Worm (Caenorhabditis elegans) whole organism, young adult: ENCODE data around the gene obr-1.

Experiments used
- B0261.1 ChIP-seq: sonication (generic microtip); optimal IDR thresholded peaks from 2 replicates; lab custom pipeline; 2016; ENCODE audit warnings: mild to moderate bottlenecking, missing genetic modification characterization, moderate library complexity, missing compliant biosample characterization
- B0336.3 ChIP-seq: fragments of 200-800 bp; sonication (Bioruptor generic); IDR thresholded peaks from 2 replicates; pipeline ENCODE4 v1.3.6; 2022; ENCODE audit warnings: missing genetic modification characterization, missing compliant biosample characterization
- K12H6.12 ChIP-seq: fragments of 200-800 bp; sonication (Bioruptor generic); optimal IDR thresholded peaks from 2 replicates; lab custom pipeline; 2018; ENCODE audit warnings: mild to moderate bottlenecking, missing genetic modification characterization, missing compliant biosample characterization
- Y56A3A.18 ChIP-seq: fragments of 200-800 bp; sonication (Bioruptor generic); IDR thresholded peaks from 2 replicates; pipeline ENCODE4 v1.3.6; 2022; ENCODE audit warnings: missing genetic modification reagents, missing genetic modification characterization, missing compliant biosample characterization
- Y95B8A.8 ChIP-seq: fragments of 200-800 bp; sonication (Bioruptor generic); IDR thresholded peaks from 2 replicates; pipeline ENCODE4 v1.3.6; 2022; ENCODE audit warnings: missing genetic modification reagents, missing genetic modification characterization, missing compliant biosample characterization
- ZK185.1 ChIP-seq: sonication (generic microtip); optimal IDR thresholded peaks from 2 replicates; lab custom pipeline; 2016; ENCODE audit warnings: mild to moderate bottlenecking, missing genetic modification characterization, missing compliant biosample characterization; ENCODE audit not compliant: poor library complexity, severe bottlenecking
- ama-1 ChIP-seq, 3 experiments: fragments of 150-350 bp in 1 of 3; sonication (generic microtip) in 2 of 3; optimal IDR thresholded peaks; 2 replicates each; lab custom pipeline; 2014 to 2018; ENCODE audit warnings: missing biosample characterization in 2 of 3, missing genetic modification characterization in 2 of 3, missing genetic modification reagents in 2 of 3
- aptf-2 ChIP-seq: fragments of 200-800 bp; sonication (Bioruptor generic); conservative IDR thresholded peaks from 2 replicates; pipeline ENCODE4 v1.3.6; 2022; ENCODE audit warnings: missing genetic modification reagents, missing genetic modification characterization, missing compliant biosample characterization
- aptf-3 ChIP-seq: fragments of 200-800 bp; sonication (Bioruptor generic); IDR thresholded peaks from 2 replicates; pipeline ENCODE4 v1.3.6; 2022; ENCODE audit warnings: missing genetic modification characterization, missing compliant biosample characterization
- atf-7 ChIP-seq: sonication (generic microtip); optimal IDR thresholded peaks from 2 replicates; lab custom pipeline; 2017; ENCODE audit warnings: mild to moderate bottlenecking, missing genetic modification characterization, missing compliant biosample characterization
- attf-3 ChIP-seq: fragments of 200-800 bp; sonication (Bioruptor generic); conservative IDR thresholded peaks from 2 replicates; pipeline ENCODE4 v1.3.6; 2022; ENCODE audit warnings: missing genetic modification reagents, missing genetic modification characterization, missing compliant biosample characterization
- attf-5 ChIP-seq: fragments of 200-800 bp; sonication (Bioruptor generic); optimal IDR thresholded peaks from 2 replicates; lab custom pipeline; 2018; ENCODE audit warnings: mild to moderate bottlenecking, missing genetic modification characterization, missing compliant biosample characterization
- cebp-1 ChIP-seq, 2 experiments: fragments of 200-800 bp in 1 of 2; sonication (Bioruptor generic) in 1 of 2; sonication (generic microtip) in 1 of 2; IDR thresholded peaks in 1 of 2; optimal IDR thresholded peaks in 1 of 2; 2 replicates each; pipeline versions ENCODE4 v1.3.6 to Lab custom; 2017 to 2022; ENCODE audit warnings: missing compliant biosample characterization in 2 of 2, missing genetic modification characterization in 2 of 2, mild to moderate bottlenecking in 1 of 2, missing genetic modification reagents in 1 of 2, moderate library complexity in 1 of 2
- cebp-2 ChIP-seq: fragments of 200-800 bp; sonication (Bioruptor generic); IDR thresholded peaks from 2 replicates; pipeline ENCODE4 v1.3.6; 2022; ENCODE audit warnings: missing genetic modification characterization, missing compliant biosample characterization
- die-1 ChIP-seq: sonication (generic microtip); optimal IDR thresholded peaks from 2 replicates; lab custom pipeline; 2016; ENCODE audit warnings: missing genotype, mild to moderate bottlenecking, missing genetic modification characterization, missing compliant biosample characterization
- dpl-1 ChIP-seq: fragments of 150-350 bp; optimal IDR thresholded peaks from 2 replicates; lab custom pipeline; 2014; ENCODE audit warnings: missing biosample characterization, missing genetic modification reagents, missing genetic modification characterization
- efl-1 ChIP-seq: fragments of 150-350 bp; optimal IDR thresholded peaks from 2 replicates; lab custom pipeline; 2014; ENCODE audit warnings: missing biosample characterization, missing genetic modification reagents, missing genetic modification characterization
- egl-44 ChIP-seq: fragments of 200-800 bp; sonication (Bioruptor generic); IDR thresholded peaks from 2 replicates; pipeline ENCODE4 v1.3.6; 2022; ENCODE audit warnings: missing genetic modification reagents, missing genetic modification characterization, missing compliant biosample characterization
- ekl-4 ChIP-seq: fragments of 200-800 bp; sonication (Bioruptor generic); IDR thresholded peaks from 2 replicates; pipeline ENCODE4 v1.3.6; 2022; ENCODE audit warnings: missing genetic modification reagents, missing genetic modification characterization, missing compliant biosample characterization
- ets-4 ChIP-seq: fragments of 200-800 bp; sonication (Bioruptor generic); optimal IDR thresholded peaks from 2 replicates; lab custom pipeline; 2018; ENCODE audit warnings: mild to moderate bottlenecking, missing genetic modification characterization, missing compliant biosample characterization
- hlh-12 ChIP-seq: sonication (generic microtip); optimal IDR thresholded peaks from 2 replicates; lab custom pipeline; 2016; ENCODE audit warnings: missing genetic modification characterization, missing compliant biosample characterization
- hmg-1.2 ChIP-seq: fragments of 200-800 bp; sonication (Bioruptor generic); IDR thresholded peaks from 2 replicates; pipeline ENCODE4 v1.3.6; 2022; ENCODE audit warnings: missing genetic modification reagents, missing genetic modification characterization, missing compliant biosample characterization
- let-607 ChIP-seq, 2 experiments: fragments of 200-800 bp in 1 of 2; sonication (Bioruptor generic) in 1 of 2; sonication (generic microtip) in 1 of 2; optimal IDR thresholded peaks; 2 replicates each; lab custom pipeline; 2016 to 2018; ENCODE audit warnings: mild to moderate bottlenecking in 2 of 2, missing compliant biosample characterization in 2 of 2, missing genetic modification characterization in 2 of 2, moderate library complexity in 2 of 2, missing genotype in 1 of 2
- lin-40 ChIP-seq: sonication (generic microtip); optimal IDR thresholded peaks from 2 replicates; lab custom pipeline; 2016; ENCODE audit warnings: missing genetic modification characterization, mild to moderate bottlenecking, missing compliant biosample characterization, missing genotype, missing genetic modification reagents
- madf-10 ChIP-seq: sonication (generic microtip); optimal IDR thresholded peaks from 2 replicates; lab custom pipeline; 2016; ENCODE audit warnings: mild to moderate bottlenecking, missing genetic modification characterization, missing compliant biosample characterization
- mes-4 ChIP-seq: sonication (generic microtip); optimal IDR thresholded peaks from 2 replicates; lab custom pipeline; 2016; ENCODE audit warnings: missing genotype, missing genetic modification characterization, missing compliant biosample characterization
- nfyb-1 ChIP-seq: fragments of 200-800 bp; sonication (Bioruptor generic); IDR thresholded peaks from 2 replicates; pipeline ENCODE4 v1.3.6; 2022; ENCODE audit warnings: missing genetic modification reagents, missing genetic modification characterization, missing compliant biosample characterization
- nhr-120 ChIP-seq: fragments of 200-800 bp; sonication (Bioruptor generic); IDR thresholded peaks from 2 replicates; pipeline ENCODE4 v1.3.6; 2022; ENCODE audit warnings: missing genetic modification characterization, missing compliant biosample characterization
- nhr-80 ChIP-seq: sonication (generic microtip); optimal IDR thresholded peaks from 2 replicates; lab custom pipeline; 2016; ENCODE audit warnings: missing genetic modification characterization, missing compliant biosample characterization
- nhr-90 ChIP-seq: sonication (generic microtip); optimal IDR thresholded peaks from 2 replicates; lab custom pipeline; 2016; ENCODE audit warnings: missing genotype, mild to moderate bottlenecking, missing genetic modification characterization, missing compliant biosample characterization
- repo-1 ChIP-seq: sonication (generic microtip); optimal IDR thresholded peaks from 2 replicates; lab custom pipeline; 2017; ENCODE audit warnings: mild to moderate bottlenecking, missing genetic modification characterization, missing compliant biosample characterization
- snpc-4 ChIP-seq, 5 experiments: fragments of 150-350 bp in 1 of 5; sonication (generic microtip) in 4 of 5; optimal IDR thresholded peaks; 2 replicates each; lab custom pipeline; 2014 to 2018; ENCODE audit warnings: missing genetic modification characterization in 5 of 5, missing biosample characterization in 3 of 5, antibody characterized with exemption in 2 of 5, mild to moderate bottlenecking in 2 of 5, missing compliant biosample characterization in 2 of 5, missing genotype in 2 of 5, moderate library complexity in 2 of 5, missing genetic modification reagents in 1 of 5
- somi-1 ChIP-seq: fragments of 200-800 bp; sonication (Bioruptor generic); optimal IDR thresholded peaks from 2 replicates; lab custom pipeline; 2018; ENCODE audit warnings: mild to moderate bottlenecking, missing genetic modification characterization, missing compliant biosample characterization
- tbp1 ChIP-seq: fragments of 200-800 bp; sonication (Bioruptor generic); optimal IDR thresholded peaks from 2 replicates; lab custom pipeline; 2018; ENCODE audit warnings: mild to moderate bottlenecking, missing genetic modification characterization, missing compliant biosample characterization
- unc-62 ChIP-seq: fragments of 150-350 bp; optimal IDR thresholded peaks from 2 replicates; lab custom pipeline; 2014; ENCODE audit warnings: missing biosample characterization, missing genetic modification reagents, missing genetic modification characterization
- zfh-2 ChIP-seq: fragments of 200-800 bp; sonication (Bioruptor generic); conservative IDR thresholded peaks from 2 replicates; pipeline ENCODE4 v1.3.6; 2022; ENCODE audit warnings: missing genetic modification reagents, missing genetic modification characterization, missing compliant biosample characterization

obr-1 gene

ce11 chrIII:11243421-11243820, 27.3 kb downstream of the obr-1 start (continued):
- TF ChIP-seq aptf-3 (no peak), repo-1 (tag; lab: Kevin White, UChicago) (no peak), egl-44 (GFP tag; lab: Robert Waterston, UW) (no peak), efl-1 (GFP tag; lab: Kevin White, UChicago) (no peak), atf-7 (tag; lab: Kevin White, UChicago) (peak; percentile 42), nhr-120 (GFP tag; lab: Robert Waterston, UW) (no peak), madf-10 (tag; lab: Kevin White, UChicago) (peak; percentile 56), B0336.3 (GFP tag; lab: Robert Waterston, UW) (peak; percentile 70; the same call in 1 of the 2 replicates), lin-40 (peak; percentile 56), ets-4 (GFP tag; lab: Kevin White, UChicago) (no peak), tbp1 (GFP tag; lab: Kevin White, UChicago) (peak; percentile 38), somi-1 (GFP tag; lab: Kevin White, UChicago) (peak; percentile 38), nfyb-1 (GFP tag; lab: Robert Waterston, UW) (0 out of 2 replicates have a peak, but pooled peaks have one; percentile 49), nhr-80 (tag; lab: Kevin White, UChicago) (peak; percentile 89), cebp-2 (no peak), die-1 (tag; lab: Kevin White, UChicago) (no peak), snpc-4 (GFP tag; optimal IDR thresholded peaks at IDR 0.05; lab: Kevin White, UChicago) (no peak), snpc-4 (tag; optimal IDR thresholded peaks at IDR 0.05; lab: Kevin White, UChicago) (peak; percentile 26 to 69 (median 48)), B0261.1 (tag; lab: Kevin White, UChicago) (no peak), attf-5 (GFP tag; lab: Kevin White, UChicago) (peak; percentile 41), cebp-1 (GFP tag; IDR thresholded peaks at IDR 0.05; lab: Robert Waterston, UW) (peak; percentile 42; the same call in 1 of the 2 replicates), cebp-1 (tag; optimal IDR thresholded peaks at IDR 0.05; lab: Kevin White, UChicago) (peak; percentile 65), Y95B8A.8 (GFP tag; lab: Robert Waterston, UW) (no peak), let-607 (tag; optimal IDR thresholded peaks at IDR 0.05; lab: Kevin White, UChicago) (peak; percentile 38 to 57), mes-4 (tag; lab: Kevin White, UChicago) (no peak), hmg-1.2 (GFP tag; lab: Robert Waterston, UW) (peak; percentile 54; the same call in 1 of the 2 replicates), attf-3 (GFP tag; lab: Robert Waterston, UW) (no peak), Y56A3A.18 (GFP tag; lab: Robert Waterston, UW) (0 out of 2 replicates have a peak, but pooled peaks have one; percentile 34), ekl-4 (GFP tag; lab: Robert Waterston, UW) (no peak), nhr-90 (tag; lab: Kevin White, UChicago) (peak; percentile 37), K12H6.12 (tag; lab: Kevin White, UChicago) (peak; percentile 23), ZK185.1 (tag; lab: Kevin White, UChicago) (peak; percentile 69), hlh-12 (tag; lab: Kevin White, UChicago) (no peak), zfh-2 (GFP tag; lab: Robert Waterston, UW) (peak; percentile 45; the same call in 1 of the 2 replicates), dpl-1 (GFP tag; lab: Kevin White, UChicago) (no peak), ama-1 (optimal IDR thresholded peaks at IDR 0.05; lab: Kevin White, UChicago) (no peak), ama-1 (GFP tag; optimal IDR thresholded peaks at IDR 0.05; lab: Kevin White, UChicago) (no peak), unc-62 (peak; percentile 45), aptf-2 (GFP tag; lab: Robert Waterston, UW) (no peak)

DNA sequence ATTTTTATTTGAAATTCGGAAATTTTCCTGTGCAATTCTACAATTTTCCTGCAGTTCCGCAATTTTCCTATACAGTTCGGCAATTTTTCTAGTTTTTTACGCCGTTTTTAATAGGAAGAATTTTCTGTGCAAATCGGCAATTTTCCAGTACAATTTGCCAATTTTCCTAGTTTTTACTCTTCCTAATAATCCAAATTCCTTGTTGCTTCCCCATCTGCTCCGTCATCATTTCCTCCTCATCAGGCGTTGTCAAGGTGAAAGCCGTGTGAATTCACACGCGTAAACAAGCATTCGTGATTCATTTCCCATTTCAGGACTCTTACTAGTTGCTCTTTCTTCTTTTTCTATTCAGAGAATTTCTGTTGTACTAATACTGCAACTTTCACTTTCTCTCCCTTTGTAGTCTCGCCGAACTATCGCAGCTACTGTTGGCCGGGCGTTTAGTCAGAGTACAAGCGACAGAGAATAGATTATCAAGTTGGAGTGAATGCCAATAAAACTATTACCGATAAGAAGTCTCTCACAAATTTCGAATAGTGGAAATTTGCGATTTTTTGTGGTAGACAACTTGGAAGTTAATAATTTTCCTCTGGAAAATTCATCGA, 29.0 kb downstream of the obr-1 start:
- no peak for TF ChIP-seq mes-4 (tag; lab: Kevin White, UChicago)
- peak; percentile 82 for TF ChIP-seq nhr-80 (tag; lab: Kevin White, UChicago)
